Worm (Caenorhabditis elegans): ENCODE results near the gene M110.9.

The M110.9 gene

ce11 chrII:8222309-8223065, 8.6 kb upstream of the M110.9 start, which contains the start of gene dab-1 (continued):
- TF ChIP-seq elt-2 (tag; optimal IDR thresholded peaks at IDR 0.05), result no peak
- TF ChIP-seq egl-13 (tag; optimal IDR thresholded peaks at IDR 0.05), result no peak
- TF ChIP-seq ets-5 (GFP tag; IDR thresholded peaks at IDR 0.05), result no peak
- TF ChIP-seq mep-1 (tag; optimal IDR thresholded peaks at IDR 0.05), result peak; percentile 55
- no peak for TF ChIP-seq grh-1 (GFP tag; IDR thresholded peaks at IDR 0.05)
- TF ChIP-seq jun-1 (tag; optimal IDR thresholded peaks at IDR 0.05), result no peak
- TF ChIP-seq tlp-1 (tag; optimal IDR thresholded peaks at IDR 0.05), result no peak
- TF ChIP-seq zag-1 (tag; optimal IDR thresholded peaks at IDR 0.05), result no peak
- no peak for TF ChIP-seq lin-15B (tag; optimal IDR thresholded peaks at IDR 0.05)
- TF ChIP-seq unc-86 (tag; optimal IDR thresholded peaks at IDR 0.05), result no peak
- TF ChIP-seq rnt-1 (tag; optimal IDR thresholded peaks at IDR 0.05), result peak; percentile 12
- peak in 1 of 3 experiments; percentile 30 for TF ChIP-seq ceh-82 (tag; optimal IDR thresholded peaks at IDR 0.05)
- no peak for TF ChIP-seq unc-30 (tag; optimal IDR thresholded peaks at IDR 0.05)
- TF ChIP-seq unc-130 (tag; optimal IDR thresholded peaks at IDR 0.05), result no peak
- TF ChIP-seq tbx-2 (tag; optimal IDR thresholded peaks at IDR 0.05), result peak; percentile 0
- no peak for TF ChIP-seq sup-37 (GFP tag; optimal IDR thresholded peaks at IDR 0.05)
- no peak for TF ChIP-seq ztf-4 (tag; optimal IDR thresholded peaks at IDR 0.05)
- TF ChIP-seq lin-35 (GFP tag; optimal IDR thresholded peaks at IDR 0.05), result peak in 1 of 2 experiments; percentile 58
- TF ChIP-seq efl-3 (GFP tag; optimal IDR thresholded peaks at IDR 0.05), result no peak
- TF ChIP-seq elt-3 (tag; optimal IDR thresholded peaks at IDR 0.05), result peak in 4 of 6 experiments; percentile 3 to 55 (median 18)
- TF ChIP-seq C16A3.4 (tag; optimal IDR thresholded peaks at IDR 0.05), result no peak
- TF ChIP-seq nhr-47 (tag; optimal IDR thresholded peaks at IDR 0.05), result no peak
- no peak for TF ChIP-seq fkh-8 (tag; optimal IDR thresholded peaks at IDR 0.05)
- no peak for TF ChIP-seq swsn-7 (tag; optimal IDR thresholded peaks at IDR 0.05)
- TF ChIP-seq snu-23 (GFP tag; optimal IDR thresholded peaks at IDR 0.05), result peak; percentile 46
- no peak for TF ChIP-seq alr-1 (tag; optimal IDR thresholded peaks at IDR 0.05; ENCODE audit: borderline replicate concordance)
- TF ChIP-seq ceh-90 (tag; optimal IDR thresholded peaks at IDR 0.05), result no peak
- no peak for TF ChIP-seq nhr-19 (GFP tag; conservative IDR thresholded peaks at IDR 0.05)
- TF ChIP-seq nhr-11 (tag; optimal IDR thresholded peaks at IDR 0.05), result no peak
- no peak for TF ChIP-seq nhr-12 (tag; optimal IDR thresholded peaks at IDR 0.05)
- TF ChIP-seq zip-4 (GFP tag; optimal IDR thresholded peaks at IDR 0.05), result no peak
- TF ChIP-seq xbp-1 (tag; optimal IDR thresholded peaks at IDR 0.05), result no peak
- TF ChIP-seq blmp-1 (tag; optimal IDR thresholded peaks at IDR 0.05), result peak; percentile 91
- TF ChIP-seq ztf-11 (tag; optimal IDR thresholded peaks at IDR 0.05), result no peak
- TF ChIP-seq aly-2 (tag; optimal IDR thresholded peaks at IDR 0.05), result no peak
- no peak for TF ChIP-seq lin-13 (GFP tag; optimal IDR thresholded peaks at IDR 0.05)
- peak; percentile 73 for TF ChIP-seq lin-14 (GFP tag; optimal IDR thresholded peaks at IDR 0.05)
- no peak for TF ChIP-seq ces-1 (GFP tag; optimal IDR thresholded peaks at IDR 0.05)
- peak in 1 of 2 experiments; percentile 51 for TF ChIP-seq lsy-2 (tag; optimal IDR thresholded peaks at IDR 0.05)
- no peak for TF ChIP-seq fos-1 (tag; optimal IDR thresholded peaks at IDR 0.05)
- no peak for TF ChIP-seq ama-1 (optimal IDR thresholded peaks at IDR 0.05)
- no peak for TF ChIP-seq ceh-88 (GFP tag; IDR thresholded peaks at IDR 0.05)

- TF ChIP-seq nhr-85 (tag) (peak; percentile 41), Y116A8C.19 (tag; optimal IDR thresholded peaks at IDR 0.05; ENCODE audit: borderline replicate concordance) (no peak)
Measured at ce11 chrII:8223422-8223821, 7.7 kb upstream of the M110.9 start.

Measured in whole organism, L1 larva.